Fruit fly (Drosophila melanogaster) whole organism, prepupa: Measurements from ENCODE around the gene CG18262.

Experiments
- CG11294 ChIP-seq: fragments of 200-800 bp; sonication (Bioruptor generic); IDR thresholded peaks from 2 replicates; pipeline ENCODE4 v1.3.6; 2022; ENCODE audit warnings: missing biosample characterization, missing genetic modification characterization
- CG11762 ChIP-seq: fragments of 200-800 bp; sonication (Bioruptor generic); optimal IDR thresholded peaks from 3 replicates; lab custom pipeline; 2016; ENCODE audit warnings: missing biosample characterization, missing genetic modification characterization; ENCODE audit not compliant: insufficient read depth
- CG11902 ChIP-seq: fragments of 200-800 bp; sonication (Bioruptor generic); optimal IDR thresholded peaks from 3 replicates; lab custom pipeline; 2016; ENCODE audit warnings: missing biosample characterization, missing genetic modification characterization
- CG1621 ChIP-seq: fragments of 200-800 bp; sonication (Bioruptor generic); optimal IDR thresholded peaks from 3 replicates; lab custom pipeline; 2018; ENCODE audit warnings: missing biosample characterization, mild to moderate bottlenecking, missing genetic modification characterization
- CG3032 ChIP-seq: fragments of 200-800 bp; optimal IDR thresholded peaks from 2 replicates; lab custom pipeline; 2019; ENCODE audit warnings: missing biosample characterization, mild to moderate bottlenecking, missing genetic modification characterization, moderate library complexity
- CG31627 ChIP-seq: fragments of 200-800 bp; sonication (Bioruptor generic); optimal IDR thresholded peaks from 3 replicates; lab custom pipeline; 2016; ENCODE audit warnings: missing biosample characterization, missing genetic modification characterization
- CG32006 ChIP-seq: fragments of 200-800 bp; sonication (Bioruptor generic); optimal IDR thresholded peaks from 3 replicates; lab custom pipeline; 2017; ENCODE audit warnings: missing biosample characterization, mild to moderate bottlenecking, missing genetic modification characterization
- CG3919 ChIP-seq: fragments of 200-800 bp; sonication (Bioruptor generic); optimal IDR thresholded peaks from 3 replicates; lab custom pipeline; 2016; ENCODE audit warnings: missing biosample characterization, missing genetic modification characterization
- CG4318 ChIP-seq: fragments of 200-800 bp; sonication (Bioruptor generic); optimal IDR thresholded peaks from 3 replicates; lab custom pipeline; 2017; ENCODE audit warnings: missing biosample characterization, mild to moderate bottlenecking, missing genetic modification characterization
- CG6808 ChIP-seq: fragments of 200-800 bp; sonication (Bioruptor generic); optimal IDR thresholded peaks from 3 replicates; lab custom pipeline; 2017; ENCODE audit warnings: missing biosample characterization, missing genetic modification characterization, mild to moderate bottlenecking, moderate library complexity, missing genetic modification reagents
- CG6854 ChIP-seq: fragments of 200-800 bp; sonication (Bioruptor generic); optimal IDR thresholded peaks from 2 replicates; lab custom pipeline; 2017; ENCODE audit warnings: missing biosample characterization, mild to moderate bottlenecking, missing genetic modification characterization
- CG7368 ChIP-seq: fragments of 200-800 bp; sonication (Bioruptor generic); optimal IDR thresholded peaks from 3 replicates; lab custom pipeline; 2016; ENCODE audit warnings: missing biosample characterization, missing genetic modification characterization
- CG8119 ChIP-seq: fragments of 200-800 bp; sonication (Bioruptor generic); IDR thresholded peaks from 3 replicates; pipeline ENCODE4 v1.3.6; 2022; ENCODE audit warnings: missing biosample characterization, missing genetic modification characterization
- Eip75B ChIP-seq: fragments of 200-800 bp; sonication (Bioruptor generic); optimal IDR thresholded peaks from 3 replicates; lab custom pipeline; 2016; ENCODE audit warnings: missing biosample characterization, missing genetic modification characterization
- Eip78C ChIP-seq: fragments of 200-800 bp; sonication (Bioruptor generic); peaks from one replicate; lab custom pipeline; 2016; ENCODE audit warnings: missing biosample characterization, missing genetic modification characterization
- Eip93F ChIP-seq: fragments of 200-800 bp; sonication (Bioruptor generic); optimal IDR thresholded peaks from 2 replicates; lab custom pipeline; 2016; ENCODE audit warnings: missing biosample characterization, mild to moderate bottlenecking, missing genetic modification characterization
- Ets21C ChIP-seq: fragments of 200-800 bp; sonication (Bioruptor generic); optimal IDR thresholded peaks from 3 replicates; lab custom pipeline; 2016; ENCODE audit warnings: missing biosample characterization, missing genetic modification characterization
- Ets96B ChIP-seq: fragments of 200-800 bp; optimal IDR thresholded peaks from 2 replicates; lab custom pipeline; 2019; ENCODE audit warnings: missing biosample characterization, mild to moderate bottlenecking, missing genetic modification characterization, moderate library complexity
- Lpt ChIP-seq: fragments of 200-800 bp; sonication (Bioruptor generic); optimal IDR thresholded peaks from 3 replicates; lab custom pipeline; 2016; ENCODE audit warnings: missing biosample characterization, missing genetic modification characterization
- Met ChIP-seq: fragments of 200-800 bp; sonication (Bioruptor generic); optimal IDR thresholded peaks from 3 replicates; lab custom pipeline; 2016; ENCODE audit warnings: missing biosample characterization, missing genetic modification characterization
- Smox ChIP-seq: fragments of 200-800 bp; sonication (Bioruptor generic); optimal IDR thresholded peaks from 3 replicates; lab custom pipeline; 2016; ENCODE audit warnings: missing biosample characterization, missing genetic modification characterization
- cyc ChIP-seq: fragments of 200-800 bp; sonication (Bioruptor generic); optimal IDR thresholded peaks from 3 replicates; lab custom pipeline; 2016; ENCODE audit warnings: missing biosample characterization, missing genetic modification characterization
- dac ChIP-seq: fragments of 200-800 bp; sonication (Bioruptor generic); optimal IDR thresholded peaks from 2 replicates; lab custom pipeline; 2017; ENCODE audit warnings: missing biosample characterization, mild to moderate bottlenecking, missing genetic modification characterization
- dsx ChIP-seq: fragments of 200-800 bp; optimal IDR thresholded peaks from 3 replicates; lab custom pipeline; 2019; ENCODE audit warnings: missing biosample characterization, mild to moderate bottlenecking, missing genetic modification characterization, moderate library complexity; ENCODE audit not compliant: poor library complexity, severe bottlenecking
- fd59A ChIP-seq: fragments of 200-800 bp; sonication (Bioruptor generic); optimal IDR thresholded peaks from 2 replicates; lab custom pipeline; 2017; ENCODE audit warnings: missing biosample characterization, mild to moderate bottlenecking, missing genetic modification characterization, missing genetic modification reagents
- lz ChIP-seq: fragments of 200-800 bp; sonication (Bioruptor generic); optimal IDR thresholded peaks from 3 replicates; lab custom pipeline; 2016; ENCODE audit warnings: missing biosample characterization, missing genetic modification characterization
- net ChIP-seq: fragments of 200-800 bp; sonication (Bioruptor generic); optimal IDR thresholded peaks from 3 replicates; lab custom pipeline; 2016; ENCODE audit warnings: missing biosample characterization, missing genetic modification characterization
- salr ChIP-seq, 2 experiments: fragments of 200-800 bp; sonication (Bioruptor generic); optimal IDR thresholded peaks; 3 replicates each; lab custom pipeline; 2016 to 2018; ENCODE audit warnings: missing biosample characterization in 2 of 2, missing genetic modification characterization in 2 of 2, mild to moderate bottlenecking in 1 of 2
- spab ChIP-seq: fragments of 200-800 bp; sonication (Bioruptor generic); optimal IDR thresholded peaks from 2 replicates; lab custom pipeline; 2017; ENCODE audit warnings: missing biosample characterization, mild to moderate bottlenecking, missing genetic modification characterization, missing genetic modification reagents
- ss ChIP-seq, 2 experiments: fragments of 200-800 bp; sonication (Bioruptor generic); optimal IDR thresholded peaks; 2 replicates in 1 of 2; 3 replicates in 1 of 2; lab custom pipeline; 2017 to 2018; ENCODE audit warnings: mild to moderate bottlenecking in 2 of 2, missing biosample characterization in 2 of 2, missing genetic modification characterization in 2 of 2, moderate library complexity in 1 of 2
- svp ChIP-seq: fragments of 200-800 bp; sonication (Bioruptor generic); peaks from one replicate; lab custom pipeline; 2016; ENCODE audit warnings: missing biosample characterization, missing genetic modification characterization
- vri ChIP-seq: fragments of 200-800 bp; sonication (Bioruptor generic); optimal IDR thresholded peaks from 3 replicates; lab custom pipeline; 2016; ENCODE audit warnings: missing biosample characterization, mild to moderate bottlenecking, missing genetic modification characterization

The CG18262 gene

DNA sequence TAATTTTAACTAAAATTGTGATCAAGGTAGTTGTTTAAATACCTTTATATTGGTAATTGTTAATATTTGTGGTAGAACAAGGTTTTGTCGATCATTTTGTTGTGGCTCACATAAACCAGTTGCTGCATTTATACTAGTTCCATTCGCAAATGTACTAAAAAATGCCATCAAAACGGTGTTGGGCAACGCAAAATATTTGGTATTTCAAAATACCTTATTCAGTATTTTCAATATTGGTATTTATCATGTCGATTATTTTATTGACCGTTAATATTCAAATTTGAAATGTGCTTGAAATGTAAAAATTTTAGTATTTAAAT is 24.2 kb downstream of the CG18262 start, which contains the start of gene slpr:
TSS of gene slpr (minus strand) at position 156 of the 320 bp plus-strand sequence.
- TF ChIP-seq CG6808 (GFP tag; lab: Kevin White, UChicago) (no peak), svp (GFP tag; lab: Kevin White, UChicago) (peak; percentile 60), CG31627 (no peak)

- no peak for TF ChIP-seq net (GFP tag; lab: Kevin White, UChicago)
- no peak for TF ChIP-seq Ets21C (GFP tag; lab: Kevin White, UChicago)
- peak; percentile 65 for TF ChIP-seq CG7368
Measured at dm6 chrX:8177742-8178141, 25.0 kb downstream of the CG18262 start.

dm6 chrX:8178165-8178955 is 25.6 kb downstream of the CG18262 start, which contains the start of gene sdt:
Gene sdt (plus strand): TSS chrX:8178549.
- TF ChIP-seq net (GFP tag; lab: Kevin White, UChicago), result peak; percentile 11
- TF ChIP-seq Eip93F (GFP tag; lab: Kevin White, UChicago), result no peak
- peak; percentile 10 for TF ChIP-seq dsx (GFP tag; lab: Kevin White, UChicago)
- TF ChIP-seq CG1621 (tag; lab: Kevin White, UChicago), result no peak
- TF ChIP-seq Eip78C (GFP tag; lab: Kevin White, UChicago), result peak; percentile 75
- TF ChIP-seq fd59A, result no peak
- peak; percentile 42 for TF ChIP-seq CG32006 (GFP tag; lab: Kevin White, UChicago)
- no peak for TF ChIP-seq CG11762 (GFP tag; lab: Kevin White, UChicago)
- TF ChIP-seq svp (GFP tag; lab: Kevin White, UChicago), result peak; percentile 70
- TF ChIP-seq ss (GFP tag; optimal IDR thresholded peaks at IDR 0.05; lab: Kevin White, UChicago), result peak in 1 of 2 experiments; percentile 48
- TF ChIP-seq Lpt (GFP tag; lab: Kevin White, UChicago), result no peak

dm6 chrX:8178989-8179388 is 26.2 kb downstream of the CG18262 start:
- TF ChIP-seq CG11902, result no peak
- TF ChIP-seq CG3032, result no peak
- TF ChIP-seq CG11294 (GFP tag; lab: Robert Waterston, UW), result no peak
- TF ChIP-seq CG3919, result no peak
- no peak for TF ChIP-seq CG7368
- no peak for TF ChIP-seq Met (GFP tag; lab: Kevin White, UChicago)
- no peak for TF ChIP-seq Eip75B (GFP tag; lab: Kevin White, UChicago)
- TF ChIP-seq Ets96B, result no peak
- TF ChIP-seq CG6854 (GFP tag; lab: Kevin White, UChicago), result no peak
- TF ChIP-seq lz (GFP tag; lab: Kevin White, UChicago), result no peak
- TF ChIP-seq vri, result no peak
- no peak for TF ChIP-seq cyc
- TF ChIP-seq dac (GFP tag; lab: Kevin White, UChicago), result no peak
- no peak for TF ChIP-seq net (GFP tag; lab: Kevin White, UChicago)
- no peak for TF ChIP-seq CG1621 (tag; lab: Kevin White, UChicago)
- no peak for TF ChIP-seq Eip93F (GFP tag; lab: Kevin White, UChicago)
- TF ChIP-seq spab, result no peak
- no peak for TF ChIP-seq CG31627
- no peak for TF ChIP-seq salr (GFP tag; optimal IDR thresholded peaks at IDR 0.05; lab: Kevin White, UChicago)

dm6 chrX:8179858-8180257 is 27.1 kb downstream of the CG18262 start:
- TF ChIP-seq dsx (GFP tag; lab: Kevin White, UChicago) (no peak), svp (GFP tag; lab: Kevin White, UChicago) (peak; percentile 41)

DNA sequence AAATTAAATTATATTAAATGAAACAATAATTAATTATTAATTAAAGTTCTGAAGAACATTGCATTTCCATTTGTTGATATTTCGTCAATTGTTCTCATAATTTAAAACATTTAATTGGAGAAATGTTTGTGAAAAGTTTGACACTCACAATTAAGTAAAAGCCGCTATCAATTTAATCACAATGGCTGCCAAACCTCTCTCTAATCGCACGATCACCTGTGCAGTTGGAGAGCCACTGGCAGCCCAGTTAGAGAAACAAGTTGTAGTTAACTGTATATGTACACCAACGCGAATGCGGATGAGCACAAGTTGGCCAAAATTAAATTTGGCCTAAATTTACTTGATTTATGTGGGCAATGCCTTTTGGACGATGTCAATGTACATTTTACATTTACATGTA is 39.4 kb downstream of the CG18262 start:
- TF ChIP-seq CG31627, result no peak
- TF ChIP-seq CG6854 (GFP tag; lab: Kevin White, UChicago), result no peak
- TF ChIP-seq CG4318 (GFP tag; lab: Kevin White, UChicago), result no peak
- TF ChIP-seq Smox (GFP tag; lab: Kevin White, UChicago), result no peak
- TF ChIP-seq cyc, result no peak
- TF ChIP-seq CG8119 (GFP tag; lab: Robert Waterston, UW), result no peak
